Fruit fly (Drosophila melanogaster) whole organism, embryonic: Measurements from ENCODE around the gene Pk34A.

ENCODE experiments used
- Ada2b ChIP-seq: fragments of 200-800 bp; sonication (Bioruptor generic); IDR thresholded peaks from 2 replicates; pipeline ENCODE4 v1.3.6; 2022; ENCODE audit warnings: missing biosample characterization, missing genetic modification characterization
- Awh ChIP-seq: fragments of 200-800 bp; sonication (Bioruptor generic); IDR thresholded peaks from 2 replicates; pipeline ENCODE4, ENCODE4 v1.3.6; 2022; ENCODE audit warnings: missing biosample characterization, missing genetic modification characterization
- B-H2 ChIP-seq: fragments of 200-800 bp; sonication (Bioruptor generic); optimal IDR thresholded peaks from 2 replicates; lab custom pipeline; 2018; ENCODE audit warnings: missing biosample characterization, mild to moderate bottlenecking, missing genetic modification characterization
- CG11093 ChIP-seq: fragments of 200-800 bp; sonication (Bioruptor generic); IDR thresholded peaks from 3 replicates; pipeline ENCODE4 v1.3.6; 2022; ENCODE audit warnings: missing biosample characterization, missing genetic modification characterization
- CG17361 ChIP-seq: fragments of 200-800 bp; sonication (Bioruptor generic); IDR thresholded peaks from 3 replicates; pipeline ENCODE4 v1.3.6; 2022; ENCODE audit warnings: missing biosample characterization, missing genetic modification characterization
- CG2116 ChIP-seq: fragments of 200-800 bp; sonication (Bioruptor generic); optimal IDR thresholded peaks from 3 replicates; lab custom pipeline; 2018; ENCODE audit warnings: missing biosample characterization, mild to moderate bottlenecking, missing genetic modification characterization
- CG7963 ChIP-seq: fragments of 200-800 bp; sonication (Bioruptor generic); IDR thresholded peaks from 3 replicates; pipeline ENCODE4 v1.3.6; 2022; ENCODE audit warnings: missing biosample characterization, missing genetic modification characterization; ENCODE audit not compliant: partially characterized antibody
- Dip2 ChIP-seq: fragments of 200-800 bp; sonication (Bioruptor generic); IDR thresholded peaks from 2 replicates; pipeline ENCODE4 v1.3.6; 2022; ENCODE audit warnings: missing biosample characterization, missing genetic modification characterization
- Drgx ChIP-seq: fragments of 200-800 bp; sonication (Bioruptor generic); IDR thresholded peaks from 2 replicates; pipeline ENCODE4 v1.3.6; 2022; ENCODE audit warnings: missing biosample characterization, missing genetic modification characterization
- Med ChIP-seq: fragments of 200-800 bp; sonication (Bioruptor generic); peaks from one replicate; lab custom pipeline; 2016; ENCODE audit warnings: missing biosample characterization, missing genetic modification characterization, mild to moderate bottlenecking, inconsistent platforms, moderate library complexity
- Spps ChIP-seq: fragments of 200-800 bp; sonication (Bioruptor generic); optimal IDR thresholded peaks from 2 replicates; lab custom pipeline; 2018; ENCODE audit warnings: missing biosample characterization, mild to moderate bottlenecking, missing genetic modification characterization
- bab2 ChIP-seq: fragments of 200-800 bp; sonication (Bioruptor generic); optimal IDR thresholded peaks from 2 replicates; lab custom pipeline; 2016; ENCODE audit warnings: missing biosample characterization, missing genetic modification characterization
- exex ChIP-seq: fragments of 200-800 bp; sonication (Bioruptor generic); optimal IDR thresholded peaks from 4 replicates; lab custom pipeline; 2018; ENCODE audit warnings: missing biosample characterization, mild to moderate bottlenecking, missing genetic modification characterization, moderate library complexity
- fd3F ChIP-seq: fragments of 200-800 bp; sonication (Bioruptor generic); optimal IDR thresholded peaks from 2 replicates; lab custom pipeline; 2018; ENCODE audit warnings: missing biosample characterization, mild to moderate bottlenecking, missing genetic modification characterization, moderate library complexity
- hth ChIP-seq: fragments of >200 bp; optimal IDR thresholded peaks from 2 replicates; lab custom pipeline; 2017; ENCODE audit warnings: inconsistent platforms
- klu ChIP-seq: fragments of 200-800 bp; sonication (Bioruptor generic); IDR thresholded peaks from 2 replicates; pipeline ENCODE4 v1.3.6; 2022; ENCODE audit warnings: missing biosample characterization, missing genetic modification characterization
- otp ChIP-seq: fragments of 200-800 bp; sonication (Bioruptor generic); IDR thresholded peaks from 3 replicates; pipeline ENCODE4, ENCODE4 v1.3.6; 2022; ENCODE audit warnings: missing biosample characterization, missing genetic modification characterization
- phol ChIP-seq: fragments of 200-800 bp; sonication (Bioruptor generic); optimal IDR thresholded peaks from 3 replicates; lab custom pipeline; 2018; ENCODE audit warnings: missing biosample characterization, mild to moderate bottlenecking, missing genetic modification characterization, moderate library complexity
- pita ChIP-seq: fragments of 200-800 bp; sonication (Bioruptor generic); optimal IDR thresholded peaks from 2 replicates; lab custom pipeline; 2017; ENCODE audit warnings: missing biosample characterization, mild to moderate bottlenecking, missing genetic modification characterization
- ranshi ChIP-seq: fragments of 200-800 bp; sonication (Bioruptor generic); IDR thresholded peaks from 2 replicates; pipeline ENCODE4 v1.3.6; 2022; ENCODE audit warnings: missing biosample characterization, missing genetic modification characterization
- salm ChIP-seq: fragments of 200-800 bp; sonication (Bioruptor generic); optimal IDR thresholded peaks from 2 replicates; lab custom pipeline; 2018; ENCODE audit warnings: missing biosample characterization, mild to moderate bottlenecking, missing genetic modification characterization

Gene Pk34A

dm6 chr2L:13206077-13206668, 47.6 kb downstream of the Pk34A start (continued):
- peak; percentile 35 for TF ChIP-seq B-H2
- no peak for TF ChIP-seq fd3F
- TF ChIP-seq Drgx (GFP tag; lab: Robert Waterston, UW) = peak; percentile 63

DNA sequence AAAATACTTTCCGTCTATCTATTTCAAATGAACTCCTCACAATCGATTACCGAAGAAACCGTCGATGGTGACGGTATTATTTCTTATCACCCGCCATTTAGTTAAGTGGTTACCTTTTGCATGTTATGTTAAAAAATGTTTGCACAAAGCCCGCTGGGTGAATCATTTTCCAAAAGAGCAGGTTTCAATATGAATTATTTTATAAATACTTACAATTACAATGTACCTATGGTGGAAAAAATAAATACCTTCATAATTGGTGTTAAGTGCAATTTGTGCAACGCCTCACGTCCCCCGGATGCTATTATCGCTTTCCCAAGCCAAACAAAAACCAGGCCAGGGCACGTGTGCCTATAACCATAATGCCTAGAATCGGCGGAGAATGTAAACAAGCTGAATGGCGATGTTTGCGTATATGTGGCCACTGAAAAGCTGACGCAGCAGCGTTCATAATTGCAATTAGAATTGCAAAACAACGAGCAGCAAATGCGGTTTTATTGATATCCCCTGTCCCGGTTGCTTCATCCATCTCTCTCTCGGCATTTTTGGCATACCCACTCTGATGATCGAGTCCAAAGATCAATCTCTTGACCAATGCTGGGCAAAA, 48.4 kb downstream of the Pk34A start:
- TF ChIP-seq bab2 (GFP tag; lab: Kevin White, UChicago) (no peak), CG11093 (GFP tag; lab: Robert Waterston, UW) (no peak), klu (GFP tag; lab: Robert Waterston, UW) (no peak), hth (lab: Kevin White, UChicago) (no peak), Drgx (GFP tag; lab: Robert Waterston, UW) (0 out of 2 replicates have a peak, but pooled peaks have one; percentile 23), pita (no peak), otp (GFP tag; lab: Robert Waterston, UW) (no peak), salm (tag; lab: Kevin White, UChicago) (no peak), CG2116 (no peak), phol (tag; lab: Kevin White, UChicago) (no peak), CG7963 (GFP tag; lab: Robert Waterston, UW) (0 out of 3 replicates have a peak, but pooled peaks have one; percentile 18), Med (GFP tag; lab: Kevin White, UChicago) (peak; percentile 6), CG17361 (GFP tag; lab: Robert Waterston, UW) (no peak), exex (tag; lab: Kevin White, UChicago) (peak; percentile 19), Dip2 (GFP tag; lab: Robert Waterston, UW) (no peak), Ada2b (GFP tag; lab: Robert Waterston, UW) (no peak), ranshi (no peak), Spps (tag; lab: Kevin White, UChicago) (no peak), Awh (no peak)
